Worm (Caenorhabditis elegans) whole organism, late embryonic: ENCODE results near the gene D1086.10.

Source experiments
- K02D7.2 ChIP-seq: sonication (generic microtip); optimal IDR thresholded peaks from 2 replicates; lab custom pipeline; 2017; ENCODE audit warnings: mild to moderate bottlenecking, missing genetic modification characterization, missing compliant biosample characterization
- ama-1 ChIP-seq: fragments of 150-350 bp; optimal IDR thresholded peaks from 2 replicates; lab custom pipeline; 2014
- ceh-18 ChIP-seq: sonication (generic microtip); optimal IDR thresholded peaks from 2 replicates; lab custom pipeline; 2016; ENCODE audit warnings: missing genetic modification characterization, missing compliant biosample characterization
- ceh-19 ChIP-seq: fragments of 200-800 bp; sonication (Bioruptor generic); optimal IDR thresholded peaks from 2 replicates; lab custom pipeline; 2018; ENCODE audit warnings: mild to moderate bottlenecking, missing genetic modification characterization, missing compliant biosample characterization
- ceh-2 ChIP-seq: sonication (generic microtip); optimal IDR thresholded peaks from 2 replicates; lab custom pipeline; 2016; ENCODE audit warnings: missing genotype, missing genetic modification characterization, missing compliant biosample characterization
- ceh-22 ChIP-seq: sonication (generic microtip); optimal IDR thresholded peaks from 2 replicates; lab custom pipeline; 2017; ENCODE audit warnings: missing biosample characterization, missing genetic modification characterization
- ceh-24 ChIP-seq: sonication (generic microtip); optimal IDR thresholded peaks from 2 replicates; lab custom pipeline; 2016; ENCODE audit warnings: mild to moderate bottlenecking, missing genetic modification characterization, missing compliant biosample characterization
- ceh-45 ChIP-seq: fragments of 200-800 bp; sonication (Bioruptor generic); IDR thresholded peaks from 2 replicates; pipeline ENCODE4 v1.3.6; 2022; ENCODE audit warnings: missing genetic modification reagents, missing genetic modification characterization, missing compliant biosample characterization
- ceh-48 ChIP-seq: sonication (generic microtip); optimal IDR thresholded peaks from 2 replicates; lab custom pipeline; 2016; ENCODE audit warnings: missing genetic modification characterization, inconsistent platforms, missing compliant biosample characterization
- che-1 ChIP-seq: sonication (generic microtip); optimal IDR thresholded peaks from 2 replicates; lab custom pipeline; 2016; ENCODE audit warnings: mild to moderate bottlenecking, missing genetic modification characterization, missing compliant biosample characterization
- dve-1 ChIP-seq: sonication (generic microtip); optimal IDR thresholded peaks from 2 replicates; lab custom pipeline; 2017; ENCODE audit warnings: antibody characterized with exemption, mild to moderate bottlenecking, missing genetic modification characterization, missing compliant biosample characterization
- elt-2 ChIP-seq: sonication (generic microtip); optimal IDR thresholded peaks from 2 replicates; lab custom pipeline; 2016; ENCODE audit warnings: missing genetic modification reagents, missing genetic modification characterization, missing compliant biosample characterization
- eyg-1 ChIP-seq: sonication (generic microtip); optimal IDR thresholded peaks from 2 replicates; lab custom pipeline; 2016; ENCODE audit warnings: missing genotype, missing genetic modification characterization, missing compliant biosample characterization
- fkh-6 ChIP-seq: sonication (generic microtip); optimal IDR thresholded peaks from 2 replicates; lab custom pipeline; 2016; ENCODE audit warnings: missing genetic modification characterization, missing compliant biosample characterization
- gmeb-2 ChIP-seq: sonication (generic microtip); optimal IDR thresholded peaks from 2 replicates; lab custom pipeline; 2016; ENCODE audit warnings: missing genetic modification characterization, inconsistent platforms, missing compliant biosample characterization
- hlh-13 ChIP-seq: fragments of 200-800 bp; sonication (Bioruptor generic); optimal IDR thresholded peaks from 2 replicates; lab custom pipeline; 2018; ENCODE audit warnings: mild to moderate bottlenecking, missing genetic modification characterization, missing compliant biosample characterization
- hlh-6 ChIP-seq: sonication (generic microtip); optimal IDR thresholded peaks from 2 replicates; lab custom pipeline; 2016; ENCODE audit warnings: missing genotype, missing genetic modification characterization, missing compliant biosample characterization
- lin-11 ChIP-seq: fragments of 200-800 bp; sonication (Bioruptor generic); optimal IDR thresholded peaks from 2 replicates; lab custom pipeline; 2018; ENCODE audit warnings: mild to moderate bottlenecking, missing genetic modification characterization, missing compliant biosample characterization
- madf-2 ChIP-seq: sonication (generic microtip); optimal IDR thresholded peaks from 2 replicates; lab custom pipeline; 2017; ENCODE audit warnings: missing genetic modification characterization, missing compliant biosample characterization
- nfya-1 ChIP-seq: sonication (generic microtip); optimal IDR thresholded peaks from 2 replicates; lab custom pipeline; 2017; ENCODE audit warnings: missing genetic modification characterization, mild to moderate bottlenecking, missing compliant biosample characterization, antibody characterized with exemption, moderate library complexity
- nhr-11 ChIP-seq: fragments of 150-350 bp; optimal IDR thresholded peaks from 2 replicates; lab custom pipeline; 2014; ENCODE audit warnings: missing biosample characterization, missing genetic modification characterization
- odd-2 ChIP-seq: sonication (generic microtip); optimal IDR thresholded peaks from 2 replicates; lab custom pipeline; 2017; ENCODE audit warnings: antibody characterized with exemption, mild to moderate bottlenecking, missing genetic modification characterization, missing compliant biosample characterization
- pax-1 ChIP-seq: fragments of 150-350 bp; optimal IDR thresholded peaks from 2 replicates; lab custom pipeline; 2014; ENCODE audit warnings: missing biosample characterization, missing genetic modification characterization
- pha-2 ChIP-seq: sonication (generic microtip); optimal IDR thresholded peaks from 2 replicates; lab custom pipeline; 2017; ENCODE audit warnings: mild to moderate bottlenecking, missing genetic modification characterization, missing compliant biosample characterization
- pqm-1 ChIP-seq: sonication (generic microtip); optimal IDR thresholded peaks from 2 replicates; lab custom pipeline; 2016; ENCODE audit warnings: missing genetic modification characterization, missing compliant biosample characterization
- pros-1 ChIP-seq: fragments of 150-350 bp; optimal IDR thresholded peaks from 2 replicates; lab custom pipeline; 2014; ENCODE audit warnings: missing biosample characterization, missing genetic modification reagents, missing genetic modification characterization
- ref-2 ChIP-seq: sonication (generic microtip); optimal IDR thresholded peaks from 2 replicates; lab custom pipeline; 2016; ENCODE audit warnings: missing genetic modification characterization, missing compliant biosample characterization
- sox-4 ChIP-seq: sonication (generic microtip); optimal IDR thresholded peaks from 2 replicates; lab custom pipeline; 2017; ENCODE audit warnings: mild to moderate bottlenecking, missing genetic modification characterization, inconsistent platforms, missing compliant biosample characterization
- tbx-7 ChIP-seq: sonication (generic microtip); optimal IDR thresholded peaks from 2 replicates; lab custom pipeline; 2016; ENCODE audit warnings: missing genotype, missing genetic modification characterization, missing compliant biosample characterization
- unc-3 ChIP-seq, 2 experiments: fragments of 200-800 bp in 1 of 2; sonication (Bioruptor generic) in 1 of 2; sonication (generic microtip) in 1 of 2; conservative IDR thresholded peaks in 1 of 2; optimal IDR thresholded peaks in 1 of 2; 2 replicates each; pipeline versions ENCODE4 v1.3.6 to Lab custom; 2016 to 2022; ENCODE audit warnings: missing compliant biosample characterization in 2 of 2, missing genetic modification characterization in 2 of 2, missing genetic modification reagents in 1 of 2
- unc-42 ChIP-seq: sonication (generic microtip); optimal IDR thresholded peaks from 2 replicates; lab custom pipeline; 2016; ENCODE audit warnings: missing genotype, missing genetic modification characterization, missing compliant biosample characterization
- unc-86 ChIP-seq: sonication (generic microtip); optimal IDR thresholded peaks from 2 replicates; lab custom pipeline; 2016; ENCODE audit warnings: missing genetic modification characterization, missing compliant biosample characterization

The D1086.10 gene

ce11 chrV:14067816-14068296 lies 14.7 kb upstream of the D1086.10 start, which contains the start of gene D1086.17:
D1086.17 (plus strand) TSS chrV:14067866.
- TF ChIP-seq elt-2 (tag; lab: Kevin White, UChicago) (no peak), odd-2 (tag; lab: Kevin White, UChicago) (no peak)
- TF ChIP-seq, all 69 proteins: peak for 0

- no peak for TF ChIP-seq ceh-19 (GFP tag; lab: Kevin White, UChicago)
- TF ChIP-seq che-1 = no peak
- TF ChIP-seq, all 69 proteins: peak for 0
These were observed 12.7 kb upstream of the D1086.10 start for ce11 chrV:14069899-14070298.

DNA sequence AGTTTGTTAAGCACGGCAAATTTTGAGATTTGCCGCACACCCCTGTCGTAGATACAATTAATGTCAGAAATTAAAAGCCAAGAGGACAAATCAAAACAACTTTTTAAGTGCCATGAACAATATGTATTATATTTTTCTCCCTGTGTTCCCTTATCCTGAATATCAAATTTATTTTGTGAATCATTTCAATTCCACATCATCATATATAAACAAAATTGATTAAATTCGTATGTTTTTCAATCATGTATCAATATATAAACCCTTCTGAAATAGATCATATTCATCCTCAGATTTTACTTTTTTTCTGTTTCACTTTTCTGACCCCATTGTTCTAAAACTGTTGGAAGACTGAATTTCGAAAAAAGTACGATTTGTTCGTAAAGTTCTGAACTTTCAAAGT lies 8.4 kb upstream of the D1086.10 start, which contains the start of gene D1086.11:
Gene D1086.11 (plus strand): TSS at position 301 of the 400 bp plus-strand sequence.
- TF ChIP-seq eyg-1 (tag; lab: Kevin White, UChicago) (no peak), hlh-6 (no peak), pros-1 (no peak), ceh-18 (tag; lab: Kevin White, UChicago) (no peak), nfya-1 (no peak), fkh-6 (tag; lab: Kevin White, UChicago) (no peak), ceh-24 (tag; lab: Kevin White, UChicago) (no peak)

ce11 chrV:14079501-14079900 lies 3.1 kb upstream of the D1086.10 start, which contains the start of gene D1086.6:
D1086.6 (plus strand) TSS chrV:14079801.
- TF ChIP-seq ceh-45 (GFP tag; lab: Robert Waterston, UW) = no peak
- no peak for TF ChIP-seq pqm-1 (tag; lab: Kevin White, UChicago)
- no peak for TF ChIP-seq ceh-2 (tag; lab: Kevin White, UChicago)
- TF ChIP-seq ceh-22 = no peak
- no peak for TF ChIP-seq K02D7.2 (tag; lab: Kevin White, UChicago)
- TF ChIP-seq hlh-13 = no peak
- no peak for TF ChIP-seq pax-1
- TF ChIP-seq nhr-11 (tag; lab: Kevin White, UChicago) = no peak
- TF ChIP-seq sox-4 (tag; lab: Kevin White, UChicago) = no peak
- TF ChIP-seq madf-2 (tag; lab: Kevin White, UChicago) = no peak
- TF ChIP-seq lin-11 (tag; lab: Kevin White, UChicago) = no peak

ce11 chrV:14083970-14084369 lies 1.4 kb downstream of the D1086.10 start, which contains the start of gene D1086.7:
D1086.7 (plus strand) TSS chrV:14084270.
- TF ChIP-seq ref-2 (no peak), ceh-48 (tag; lab: Kevin White, UChicago) (no peak), unc-42 (tag; lab: Kevin White, UChicago) (no peak), tbx-7 (no peak), unc-3 (GFP tag; conservative IDR thresholded peaks at IDR 0.05; lab: Robert Waterston, UW) (no peak), unc-3 (tag; optimal IDR thresholded peaks at IDR 0.05; lab: Kevin White, UChicago) (no peak), eyg-1 (tag; lab: Kevin White, UChicago) (no peak), ama-1 (lab: Kevin White, UChicago) (no peak), unc-86 (tag; lab: Kevin White, UChicago) (no peak), gmeb-2 (tag; lab: Kevin White, UChicago) (no peak), nfya-1 (no peak), dve-1 (no peak), pha-2 (tag; lab: Kevin White, UChicago) (no peak), lin-11 (tag; lab: Kevin White, UChicago) (no peak)

ce11 chrV:14085589-14085988 lies 3.0 kb downstream of the D1086.10 start, which contains the start of gene D1086.18:
D1086.18 (plus strand) TSS chrV:14085889.
- no peak for TF ChIP-seq elt-2 (tag; lab: Kevin White, UChicago)
